Worm (Caenorhabditis elegans): ENCODE measurements around the gene D2024.1.

DNA sequence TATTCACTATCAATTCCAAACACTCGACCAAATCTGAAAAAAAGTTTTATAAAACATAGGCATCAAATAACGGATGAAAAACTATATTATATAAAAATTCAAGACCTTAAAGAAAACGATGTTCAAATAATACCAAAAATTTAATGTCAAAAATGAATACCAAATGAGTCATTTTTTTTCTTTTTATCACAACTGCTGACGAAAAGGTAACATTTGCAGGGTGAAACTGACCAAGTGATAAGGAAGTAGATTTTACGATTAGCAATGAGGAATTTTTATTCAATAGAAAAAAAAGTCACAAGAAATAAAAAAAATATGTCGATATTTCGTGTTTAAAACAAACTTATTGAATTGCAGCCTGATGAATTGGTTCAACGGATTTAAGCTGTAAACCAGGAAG is 38.5 kb downstream of the D2024.1 start, which contains the start of gene C06E4.8:
- TF ChIP-seq him-1 (tag; optimal IDR thresholded peaks at IDR 0.05), result no peak
- TF ChIP-seq dao-5 (tag; optimal IDR thresholded peaks at IDR 0.05), result no peak
- no peak for TF ChIP-seq W03F9.2 (tag; optimal IDR thresholded peaks at IDR 0.05)
